In genomic region chr3L:16105528-16105927, dm6 we compare ENCODE assay signal across 1 fruit fly cellular context.
A peak's percentile ranks its signal among the peaks of the same experiment; 100 is the strongest.
TF ChIP-seq lines count a peak whose summit lies in the region.

Gene IntS9, minus strand, starts transcription at chr3L:16105627.
Gene CG43295, plus strand, starts transcription at chr3L:16105852.

TF ChIP-seq in whole organism, embryonic, 481 proteins besides CTCF, POLR2A, EP300 and RAD21 (continued from another document):
- TF ChIP-seq kah (GFP tag; optimal IDR thresholded peaks at IDR 0.05; lab: Kevin White, UChicago) (peak; percentile 34), Fer3 (tag; optimal IDR thresholded peaks at IDR 0.05; lab: Kevin White, UChicago) (peak; percentile 74), wdn (GFP tag; IDR thresholded peaks at IDR 0.05; lab: Robert Waterston, UW) (peak; percentile 77), ken (GFP tag; IDR thresholded peaks at IDR 0.05; lab: Robert Waterston, UW) (peak; percentile 79; the same call in 2 of the 3 replicates), Spps (tag; optimal IDR thresholded peaks at IDR 0.05; lab: Kevin White, UChicago) (peak; percentile 81), h (optimal IDR thresholded peaks at IDR 0.05; lab: Kevin White, UChicago) (no peak), CG4854 (GFP tag; optimal IDR thresholded peaks at IDR 0.05; lab: Kevin White, UChicago) (peak; percentile 73), CG13775 (GFP tag; optimal IDR thresholded peaks at IDR 0.05; lab: Kevin White, UChicago) (peak; percentile 84), CG15514 (GFP tag; optimal IDR thresholded peaks at IDR 0.05; lab: Kevin White, UChicago) (peak; percentile 99), CG15479 (GFP tag; optimal IDR thresholded peaks at IDR 0.05; lab: Kevin White, UChicago) (no peak), schlank (tag; optimal IDR thresholded peaks at IDR 0.05; lab: Kevin White, UChicago) (peak; percentile 56), CG12659 (GFP tag; optimal IDR thresholded peaks at IDR 0.05; lab: Kevin White, UChicago) (peak; percentile 71), CG3838 (GFP tag; optimal IDR thresholded peaks at IDR 0.05; lab: Kevin White, UChicago) (peak; percentile 33), da (GFP tag; optimal IDR thresholded peaks at IDR 0.05; lab: Kevin White, UChicago) (peak; percentile 48), CG31388 (GFP tag; optimal IDR thresholded peaks at IDR 0.05; lab: Kevin White, UChicago) (peak; percentile 29), CG9437 (GFP tag; optimal IDR thresholded peaks at IDR 0.05; lab: Kevin White, UChicago) (peak; percentile 42), caup (GFP tag; optimal IDR thresholded peaks at IDR 0.05; lab: Kevin White, UChicago; ENCODE audit: severe bottlenecking) (peak; percentile 74), CG34422 (GFP tag; IDR thresholded peaks at IDR 0.05; lab: Robert Waterston, UW) (peak; percentile 92), Hmx (GFP tag; optimal IDR thresholded peaks at IDR 0.05; lab: Kevin White, UChicago) (peak; percentile 51), CG7372 (GFP tag; IDR thresholded peaks at IDR 0.05; lab: Robert Waterston, UW) (peak; percentile 75; the same call in 1 of the 2 replicates), CG6813 (GFP tag; optimal IDR thresholded peaks at IDR 0.05; lab: Kevin White, UChicago) (peak; percentile 68), CG30020 (tag; optimal IDR thresholded peaks at IDR 0.05; lab: Kevin White, UChicago) (peak; percentile 52), ac (GFP tag; optimal IDR thresholded peaks at IDR 0.05; lab: Kevin White, UChicago) (peak; percentile 7), CG4730 (GFP tag; IDR thresholded peaks at IDR 0.05; lab: Robert Waterston, UW) (peak; percentile 79), ci (GFP tag; IDR thresholded peaks at IDR 0.05; lab: Robert Waterston, UW) (peak; percentile 93), pfk (GFP tag; optimal IDR thresholded peaks at IDR 0.05; lab: Kevin White, UChicago) (no peak), tx (GFP tag; optimal IDR thresholded peaks at IDR 0.05; lab: Kevin White, UChicago) (peak; percentile 77), Atf6 (GFP tag; IDR thresholded peaks at IDR 0.05; lab: Robert Waterston, UW) (peak; percentile 82), CG18619 (GFP tag; optimal IDR thresholded peaks at IDR 0.05; lab: Kevin White, UChicago) (peak; percentile 41), emc (GFP tag; optimal IDR thresholded peaks at IDR 0.05; lab: Kevin White, UChicago) (peak; percentile 53), CG17361 (GFP tag; IDR thresholded peaks at IDR 0.05; lab: Robert Waterston, UW) (no peak; the same call in 2 of the 3 replicates), D (optimal IDR thresholded peaks at IDR 0.05; lab: Kevin White, UChicago) (no peak), D (GFP tag; optimal IDR thresholded peaks at IDR 0.05; lab: Kevin White, UChicago) (peak; percentile 62), Hr51 (GFP tag; optimal IDR thresholded peaks at IDR 0.05; lab: Kevin White, UChicago) (peak in 1 of 2 experiments; percentile 75), odd (GFP tag; optimal IDR thresholded peaks at IDR 0.05; lab: Kevin White, UChicago) (no peak)
